Fruit fly (Drosophila melanogaster) whole organism, embryonic: Measurements from ENCODE around the gene Top3beta.

Experiments
- Bdp1 ChIP-seq: fragments of 200-800 bp; sonication (Bioruptor generic); optimal IDR thresholded peaks from 3 replicates; lab custom pipeline; 2016; ENCODE audit warnings: missing biosample characterization, missing genetic modification characterization
- BtbVII ChIP-seq: fragments of 200-800 bp; sonication (Bioruptor generic); optimal IDR thresholded peaks from 3 replicates; lab custom pipeline; 2017; ENCODE audit warnings: missing biosample characterization, mild to moderate bottlenecking, missing genetic modification characterization
- CG10147 ChIP-seq: fragments of 200-800 bp; sonication (Bioruptor generic); optimal IDR thresholded peaks from 2 replicates; lab custom pipeline; 2019; ENCODE audit warnings: missing biosample characterization, mild to moderate bottlenecking, missing genetic modification characterization, moderate library complexity
- CG10274 ChIP-seq: fragments of 200-800 bp; sonication (Bioruptor generic); optimal IDR thresholded peaks from 3 replicates; lab custom pipeline; 2017; ENCODE audit warnings: missing biosample characterization, mild to moderate bottlenecking, missing genetic modification characterization
- CG10462 ChIP-seq: fragments of 200-800 bp; sonication (Bioruptor generic); optimal IDR thresholded peaks from 2 replicates; lab custom pipeline; 2016; ENCODE audit warnings: missing biosample characterization, missing genetic modification characterization
- CG12071 ChIP-seq: fragments of 200-800 bp; sonication (Bioruptor generic); optimal IDR thresholded peaks from 3 replicates; lab custom pipeline; 2018; ENCODE audit warnings: missing biosample characterization, mild to moderate bottlenecking, missing genetic modification characterization
- CG12769 ChIP-seq: fragments of 200-800 bp; sonication (Bioruptor generic); optimal IDR thresholded peaks from 2 replicates; lab custom pipeline; 2019; ENCODE audit warnings: missing biosample characterization, mild to moderate bottlenecking, missing genetic modification characterization, moderate library complexity
- CG14014 ChIP-seq: fragments of 200-800 bp; sonication (Bioruptor generic); IDR thresholded peaks from 2 replicates; pipeline ENCODE4 v1.3.6; 2022; ENCODE audit warnings: missing biosample characterization, missing genetic modification characterization
- CG15073 ChIP-seq: fragments of 200-800 bp; sonication (Bioruptor generic); optimal IDR thresholded peaks from 2 replicates; lab custom pipeline; 2016; ENCODE audit warnings: missing biosample characterization, missing genetic modification characterization
- CG1603 ChIP-seq: fragments of 200-800 bp; sonication (Bioruptor generic); optimal IDR thresholded peaks from 2 replicates; lab custom pipeline; 2019; ENCODE audit warnings: missing biosample characterization, mild to moderate bottlenecking, missing genetic modification characterization, moderate library complexity
- CG16813 ChIP-seq: fragments of 200-800 bp; sonication (Bioruptor generic); IDR thresholded peaks from 3 replicates; pipeline ENCODE4 v1.3.6; 2022; ENCODE audit warnings: missing biosample characterization, missing genetic modification characterization; ENCODE audit not compliant: partially characterized antibody
- CG17359 ChIP-seq: fragments of 200-800 bp; sonication (Bioruptor generic); optimal IDR thresholded peaks from 3 replicates; lab custom pipeline; 2018; ENCODE audit warnings: missing biosample characterization, mild to moderate bottlenecking, missing genetic modification characterization, moderate library complexity
- CG17802 ChIP-seq: fragments of 200-800 bp; sonication (Bioruptor generic); optimal IDR thresholded peaks from 2 replicates; lab custom pipeline; 2018; ENCODE audit warnings: missing biosample characterization, mild to moderate bottlenecking, missing genetic modification characterization, moderate library complexity
- CG17912 ChIP-seq: fragments of 200-800 bp; sonication (Bioruptor generic); optimal IDR thresholded peaks from 2 replicates; lab custom pipeline; 2018; ENCODE audit warnings: missing biosample characterization, mild to moderate bottlenecking, missing genetic modification characterization
- CG31388 ChIP-seq: fragments of 200-800 bp; sonication (Bioruptor generic); optimal IDR thresholded peaks from 2 replicates; lab custom pipeline; 2016; ENCODE audit warnings: missing biosample characterization, missing genetic modification characterization
- CG33557 ChIP-seq: fragments of 200-800 bp; sonication (Bioruptor generic); optimal IDR thresholded peaks from 2 replicates; lab custom pipeline; 2019; ENCODE audit warnings: missing biosample characterization, mild to moderate bottlenecking, missing genetic modification characterization, moderate library complexity
- CG3838 ChIP-seq: fragments of 200-800 bp; sonication (Bioruptor generic); optimal IDR thresholded peaks from 3 replicates; lab custom pipeline; 2016; ENCODE audit warnings: missing biosample characterization, missing genetic modification characterization
- CG6683 ChIP-seq: fragments of 200-800 bp; sonication (Bioruptor generic); optimal IDR thresholded peaks from 2 replicates; lab custom pipeline; 2017; ENCODE audit warnings: missing biosample characterization, mild to moderate bottlenecking, missing genetic modification characterization, missing genetic modification reagents
- CG7357 ChIP-seq: fragments of 200-800 bp; sonication (Bioruptor generic); IDR thresholded peaks from 3 replicates; pipeline ENCODE4 v1.3.6; 2022; ENCODE audit warnings: missing biosample characterization, missing genetic modification characterization
- CG7839 ChIP-seq: fragments of 200-800 bp; sonication (Bioruptor generic); optimal IDR thresholded peaks from 3 replicates; lab custom pipeline; 2018; ENCODE audit warnings: missing biosample characterization, mild to moderate bottlenecking, missing genetic modification characterization, moderate library complexity
- CG9215 ChIP-seq: fragments of 200-800 bp; sonication (Bioruptor generic); IDR thresholded peaks from 2 replicates; pipeline ENCODE4 v1.3.6; 2022; ENCODE audit warnings: missing biosample characterization, missing genetic modification characterization
- CG9817 ChIP-seq: fragments of 200-800 bp; sonication (Bioruptor generic); optimal IDR thresholded peaks from 2 replicates; lab custom pipeline; 2018; ENCODE audit warnings: missing biosample characterization, mild to moderate bottlenecking, missing genetic modification characterization, moderate library complexity
- CTCF ChIP-seq: fragments of 200-800 bp; sonication (Bioruptor generic); optimal IDR thresholded peaks from 2 replicates; lab custom pipeline; 2017; ENCODE audit warnings: missing biosample characterization, mild to moderate bottlenecking, missing genetic modification characterization, moderate library complexity
- Dfd ChIP-seq, 2 experiments: fragments of >200 bp; optimal IDR thresholded peaks; 2 replicates each; lab custom pipeline; 2017; ENCODE audit warnings: missing biosample characterization in 2 of 2, missing genetic modification characterization in 2 of 2
- Doc2 ChIP-seq: fragments of 200-800 bp; sonication (Bioruptor generic); IDR thresholded peaks from 2 replicates; pipeline ENCODE4 v1.3.6; 2022; ENCODE audit warnings: missing biosample characterization, missing genetic modification characterization
- Eip74EF ChIP-seq, 2 experiments: fragments of 200-800 bp in 1 of 2; fragments of >200 bp in 1 of 2; sonication (Bioruptor generic) in 1 of 2; optimal IDR thresholded peaks; 2 replicates each; lab custom pipeline; 2017 to 2019; ENCODE audit warnings: missing biosample characterization in 2 of 2, missing genetic modification characterization in 2 of 2, mild to moderate bottlenecking in 1 of 2, moderate library complexity in 1 of 2
- Fer2 ChIP-seq: fragments of 200-800 bp; sonication (Bioruptor generic); optimal IDR thresholded peaks from 2 replicates; lab custom pipeline; 2018; ENCODE audit warnings: missing biosample characterization, mild to moderate bottlenecking, missing genetic modification characterization, moderate library complexity
- HHEX ChIP-seq: fragments of 200-800 bp; sonication (Bioruptor generic); optimal IDR thresholded peaks from 3 replicates; lab custom pipeline; 2017; ENCODE audit warnings: missing biosample characterization, mild to moderate bottlenecking, missing genetic modification characterization, missing genetic modification reagents
- Lpt ChIP-seq: fragments of >200 bp; optimal IDR thresholded peaks from 2 replicates; lab custom pipeline; 2018; ENCODE audit warnings: missing biosample characterization, missing genetic modification characterization
- Nf-YC ChIP-seq: fragments of 200-800 bp; optimal IDR thresholded peaks from 3 replicates; lab custom pipeline; 2019; ENCODE audit warnings: missing biosample characterization, mild to moderate bottlenecking, missing genetic modification characterization, moderate library complexity
- Sin3A ChIP-seq: fragments of >200 bp; optimal IDR thresholded peaks from 2 replicates; lab custom pipeline; 2018
- YL-1 ChIP-seq: fragments of 200-800 bp; sonication (Bioruptor generic); optimal IDR thresholded peaks from 3 replicates; lab custom pipeline; 2017; ENCODE audit warnings: missing biosample characterization, mild to moderate bottlenecking, missing genetic modification characterization
- bab2 ChIP-seq: fragments of 200-800 bp; sonication (Bioruptor generic); optimal IDR thresholded peaks from 2 replicates; lab custom pipeline; 2016; ENCODE audit warnings: missing biosample characterization, missing genetic modification characterization
- chinmo ChIP-seq: fragments of 200-800 bp; sonication (Bioruptor generic); IDR thresholded peaks from 4 replicates; pipeline ENCODE4 v1.3.6; 2022; ENCODE audit warnings: missing biosample characterization, missing genetic modification characterization; ENCODE audit not compliant: partially characterized antibody
- cwo ChIP-seq: fragments of 200-800 bp; sonication (Bioruptor generic); optimal IDR thresholded peaks from 3 replicates; lab custom pipeline; 2017; ENCODE audit warnings: missing biosample characterization, missing genetic modification characterization, mild to moderate bottlenecking, moderate library complexity, missing genetic modification reagents
- dan ChIP-seq: fragments of 200-800 bp; sonication (Bioruptor generic); IDR thresholded peaks from 2 replicates; pipeline ENCODE4 v1.3.6; 2022; ENCODE audit warnings: missing biosample characterization, missing genetic modification characterization
- danr ChIP-seq: fragments of 200-800 bp; sonication (Bioruptor generic); IDR thresholded peaks from 2 replicates; pipeline ENCODE4 v1.3.6; 2022; ENCODE audit warnings: missing biosample characterization, missing genetic modification characterization
- dimm ChIP-seq: fragments of 200-800 bp; sonication (Bioruptor generic); IDR thresholded peaks from 2 replicates; pipeline ENCODE4 v1.3.6; 2022; ENCODE audit warnings: missing biosample characterization, missing genetic modification characterization
- fd64A ChIP-seq: fragments of 200-800 bp; sonication (Bioruptor generic); optimal IDR thresholded peaks from 3 replicates; lab custom pipeline; 2018; ENCODE audit warnings: missing biosample characterization, mild to moderate bottlenecking, missing genetic modification characterization
- gro ChIP-seq: fragments of 200-800 bp; sonication (Bioruptor generic); optimal IDR thresholded peaks from 2 replicates; lab custom pipeline; 2016; ENCODE audit warnings: missing biosample characterization, missing genetic modification characterization
- h ChIP-seq: fragments of >200 bp; optimal IDR thresholded peaks from 2 replicates; lab custom pipeline; 2017
- kah ChIP-seq: fragments of 200-800 bp; sonication (Bioruptor generic); optimal IDR thresholded peaks from 2 replicates; lab custom pipeline; 2018; ENCODE audit warnings: missing biosample characterization, mild to moderate bottlenecking, missing genetic modification characterization
- nerfin-1 ChIP-seq: fragments of 200-800 bp; sonication (Bioruptor generic); optimal IDR thresholded peaks from 3 replicates; lab custom pipeline; 2019; ENCODE audit warnings: missing biosample characterization, mild to moderate bottlenecking, missing genetic modification characterization, moderate library complexity
- nom ChIP-seq: fragments of 200-800 bp; sonication (Bioruptor generic); optimal IDR thresholded peaks from 2 replicates; lab custom pipeline; 2017; ENCODE audit warnings: missing biosample characterization, missing genetic modification characterization, mild to moderate bottlenecking, moderate library complexity, missing genetic modification reagents
- pfk ChIP-seq: fragments of 200-800 bp; sonication (Bioruptor generic); optimal IDR thresholded peaks from 2 replicates; lab custom pipeline; 2018; ENCODE audit warnings: missing biosample characterization, mild to moderate bottlenecking, missing genetic modification characterization, moderate library complexity
- prd ChIP-seq, 3 experiments: fragments of >200 bp in 2 of 3; fragments of 200-800 bp in 1 of 3; sonication (Bioruptor generic) in 1 of 3; optimal IDR thresholded peaks in 2 of 3; IDR thresholded peaks in 1 of 3; 2 replicates in 2 of 3; 3 replicates in 1 of 3; pipeline versions ENCODE4 v1.3.6 to Lab custom; 2017 to 2022; ENCODE audit warnings: missing biosample characterization in 1 of 3, missing genetic modification characterization in 1 of 3
- seq ChIP-seq: fragments of 200-800 bp; sonication (Bioruptor generic); IDR thresholded peaks from 2 replicates; pipeline ENCODE4 v1.3.6; 2022; ENCODE audit warnings: missing biosample characterization, missing genetic modification characterization
- so ChIP-seq: fragments of 200-800 bp; sonication (Bioruptor generic); IDR thresholded peaks from 3 replicates; pipeline ENCODE4 v1.3.6; 2022; ENCODE audit warnings: missing biosample characterization, missing genetic modification characterization
- tna ChIP-seq: fragments of 200-800 bp; sonication (Bioruptor generic); IDR thresholded peaks from 2 replicates; pipeline ENCODE4 v1.3.6; 2022; ENCODE audit warnings: missing biosample characterization, missing genetic modification characterization; ENCODE audit not compliant: partially characterized antibody
- wek ChIP-seq: fragments of 200-800 bp; sonication (Bioruptor generic); optimal IDR thresholded peaks from 3 replicates; lab custom pipeline; 2018; ENCODE audit warnings: missing biosample characterization, mild to moderate bottlenecking, missing genetic modification characterization, moderate library complexity

The Top3beta gene

dm6 chrX:6316858-6317474 is 29.2 kb upstream of the Top3beta start (continued):
- TF ChIP-seq CG12071 (GFP tag; lab: Kevin White, UChicago) (peak; percentile 44), tna (GFP tag; lab: Robert Waterston, UW) (no peak), CG10147 (GFP tag; lab: Kevin White, UChicago) (peak; percentile 64), CG15073 (no peak), CG7839 (peak; percentile 76), CG12769 (peak; percentile 83), CG17359 (tag; lab: Kevin White, UChicago) (peak; percentile 62), CG1603 (peak; percentile 69), YL-1 (GFP tag; lab: Kevin White, UChicago) (no peak), CG17802 (no peak), pfk (no peak), CTCF (GFP tag; lab: Kevin White, UChicago) (peak; percentile 5), Bdp1 (GFP tag; lab: Kevin White, UChicago) (no peak), chinmo (GFP tag; lab: Robert Waterston, UW) (no peak), CG6683 (GFP tag; lab: Kevin White, UChicago) (peak; percentile 57), nom (GFP tag; lab: Kevin White, UChicago) (no peak), CG10462 (GFP tag; lab: Kevin White, UChicago) (no peak), Lpt (GFP tag; lab: Kevin White, UChicago) (no peak), cwo (GFP tag; lab: Kevin White, UChicago) (peak; percentile 73), CG3838 (GFP tag; lab: Kevin White, UChicago) (no peak), Fer2 (tag; lab: Kevin White, UChicago) (peak; percentile 33), Dfd (GFP tag; optimal IDR thresholded peaks at IDR 0.05; lab: Kevin White, UChicago) (no peak), prd (optimal IDR thresholded peaks at IDR 0.05; lab: Kevin White, UChicago) (no peak), prd (GFP tag; IDR thresholded peaks at IDR 0.05; lab: Robert Waterston, UW) (peak; percentile 75), kah (GFP tag; lab: Kevin White, UChicago) (no peak), Nf-YC (tag; lab: Kevin White, UChicago) (peak; percentile 39), so (peak; percentile 55; the same call in 1 of the 3 replicates), CG31388 (no peak), Doc2 (GFP tag; lab: Robert Waterston, UW) (no peak), CG10274 (no peak), BtbVII (GFP tag; lab: Kevin White, UChicago) (peak; percentile 51), fd64A (no peak), gro (GFP tag; lab: Kevin White, UChicago) (peak; percentile 65), bab2 (peak; percentile 53), dimm (GFP tag; lab: Robert Waterston, UW) (0 out of 2 replicates have a peak, but pooled peaks have one; percentile 29), dan (no peak), CG16813 (no peak), seq (GFP tag; lab: Robert Waterston, UW) (peak; percentile 69), nerfin-1 (peak; percentile 57), danr (peak; percentile 34; the same call in 1 of the 2 replicates), Sin3A (lab: Kevin White, UChicago) (no peak), wek (no peak), CG33557 (GFP tag; lab: Kevin White, UChicago) (no peak), HHEX (GFP tag; lab: Kevin White, UChicago) (peak; percentile 73), CG17912 (GFP tag; lab: Kevin White, UChicago) (no peak), CG9215 (GFP tag; lab: Robert Waterston, UW) (peak; percentile 51; the same call in 1 of the 2 replicates), h (lab: Kevin White, UChicago) (no peak), CG14014 (GFP tag; lab: Robert Waterston, UW) (peak; percentile 78), CG9817 (tag; lab: Kevin White, UChicago) (peak; percentile 52), Eip74EF (GFP tag; optimal IDR thresholded peaks at IDR 0.05; lab: Kevin White, UChicago) (no peak), CG7357 (GFP tag; lab: Robert Waterston, UW) (0 out of 3 replicates have a peak, but pooled peaks have one; percentile 38)
